Fruit fly (Drosophila melanogaster) whole organism, embryonic: ENCODE results near the gene CG8051.

Experiments
- Adf1 ChIP-seq: fragments of 200-800 bp; sonication (Bioruptor generic); IDR thresholded peaks from 2 replicates; pipeline ENCODE4 v1.3.6; 2022; ENCODE audit warnings: missing biosample characterization, missing genetic modification characterization
- Bteb2 ChIP-seq: fragments of 200-800 bp; sonication (Bioruptor generic); optimal IDR thresholded peaks from 2 replicates; lab custom pipeline; 2016; ENCODE audit warnings: missing biosample characterization, missing genetic modification characterization
- CG10147 ChIP-seq: fragments of 200-800 bp; sonication (Bioruptor generic); optimal IDR thresholded peaks from 2 replicates; lab custom pipeline; 2019; ENCODE audit warnings: missing biosample characterization, mild to moderate bottlenecking, missing genetic modification characterization, moderate library complexity
- CG10321 ChIP-seq: fragments of 200-800 bp; sonication (Bioruptor generic); IDR thresholded peaks from 2 replicates; pipeline ENCODE4 v1.3.6; 2022; ENCODE audit warnings: missing biosample characterization, missing genetic modification characterization
- CG10431 ChIP-seq: fragments of 200-800 bp; sonication (Bioruptor generic); optimal IDR thresholded peaks from 3 replicates; lab custom pipeline; 2018; ENCODE audit warnings: missing biosample characterization, mild to moderate bottlenecking, missing genetic modification characterization
- CG10565 ChIP-seq: fragments of 200-800 bp; sonication (Bioruptor generic); optimal IDR thresholded peaks from 3 replicates; lab custom pipeline; 2016; ENCODE audit warnings: missing biosample characterization, mild to moderate bottlenecking, missing genetic modification characterization
- CG10654 ChIP-seq: fragments of 200-800 bp; sonication (Bioruptor generic); optimal IDR thresholded peaks from 2 replicates; lab custom pipeline; 2016; ENCODE audit warnings: missing biosample characterization, missing genetic modification characterization
- CG11085 ChIP-seq: fragments of 200-800 bp; sonication (Bioruptor generic); IDR thresholded peaks from 2 replicates; pipeline ENCODE4 v1.3.6; 2022; ENCODE audit warnings: missing biosample characterization, missing genetic modification characterization
- CG11696 ChIP-seq: fragments of 200-800 bp; sonication (Bioruptor generic); IDR thresholded peaks from 2 replicates; pipeline ENCODE4 v1.3.6; 2022; ENCODE audit warnings: missing biosample characterization, missing genetic modification characterization
- CG13123 ChIP-seq: fragments of 200-800 bp; sonication (Bioruptor generic); optimal IDR thresholded peaks from 2 replicates; lab custom pipeline; 2016; ENCODE audit warnings: missing biosample characterization, missing genetic modification characterization
- CG13296 ChIP-seq: fragments of 200-800 bp; sonication (Bioruptor generic); optimal IDR thresholded peaks from 3 replicates; lab custom pipeline; 2018; ENCODE audit warnings: missing biosample characterization, mild to moderate bottlenecking, missing genetic modification characterization
- CG17361 ChIP-seq: fragments of 200-800 bp; sonication (Bioruptor generic); IDR thresholded peaks from 3 replicates; pipeline ENCODE4 v1.3.6; 2022; ENCODE audit warnings: missing biosample characterization, missing genetic modification characterization
- CG2678 ChIP-seq: fragments of 200-800 bp; sonication (Bioruptor generic); optimal IDR thresholded peaks from 3 replicates; lab custom pipeline; 2019; ENCODE audit warnings: missing biosample characterization, mild to moderate bottlenecking, missing genetic modification characterization, moderate library complexity
- CG2889 ChIP-seq: fragments of 200-800 bp; sonication (Bioruptor generic); IDR thresholded peaks from 3 replicates; pipeline ENCODE4 v1.3.6; 2022; ENCODE audit warnings: missing biosample characterization, missing genetic modification characterization
- CG3281 ChIP-seq: fragments of 200-800 bp; sonication (Bioruptor generic); optimal IDR thresholded peaks from 3 replicates; lab custom pipeline; 2017; ENCODE audit warnings: missing biosample characterization, mild to moderate bottlenecking, missing genetic modification characterization
- CG7839 ChIP-seq: fragments of 200-800 bp; sonication (Bioruptor generic); optimal IDR thresholded peaks from 3 replicates; lab custom pipeline; 2018; ENCODE audit warnings: missing biosample characterization, mild to moderate bottlenecking, missing genetic modification characterization, moderate library complexity
- CG8290 ChIP-seq, 3 experiments: fragments of 200-800 bp; sonication (Bioruptor generic); optimal IDR thresholded peaks; 2 replicates each; lab custom pipeline; 2016 to 2019; ENCODE audit warnings: missing biosample characterization in 3 of 3, missing genetic modification characterization in 3 of 3, mild to moderate bottlenecking in 2 of 3, moderate library complexity in 1 of 3
- Dbx ChIP-seq: fragments of 200-800 bp; sonication (Bioruptor generic); IDR thresholded peaks from 3 replicates; pipeline ENCODE4 v1.3.6; 2022; ENCODE audit warnings: missing biosample characterization, missing genetic modification characterization
- Deaf1 ChIP-seq: fragments of 200-800 bp; optimal IDR thresholded peaks from 3 replicates; lab custom pipeline; 2019; ENCODE audit warnings: missing biosample characterization, mild to moderate bottlenecking, missing genetic modification characterization, moderate library complexity
- Dek ChIP-seq: fragments of 200-800 bp; sonication (Bioruptor generic); optimal IDR thresholded peaks from 3 replicates; lab custom pipeline; 2019; ENCODE audit warnings: missing biosample characterization, mild to moderate bottlenecking, missing genetic modification characterization, moderate library complexity
- Dll ChIP-seq: fragments of 200-800 bp; sonication (Bioruptor generic); IDR thresholded peaks from 4 replicates; pipeline ENCODE4 v1.3.6; 2022; ENCODE audit warnings: missing biosample characterization, missing genetic modification characterization; ENCODE audit not compliant: partially characterized antibody
- Ets97D ChIP-seq: fragments of 200-800 bp; sonication (Bioruptor generic); optimal IDR thresholded peaks from 3 replicates; lab custom pipeline; 2016; ENCODE audit warnings: missing biosample characterization, missing genetic modification characterization
- Fer1 ChIP-seq: fragments of 200-800 bp; sonication (Bioruptor generic); optimal IDR thresholded peaks from 2 replicates; lab custom pipeline; 2017; ENCODE audit warnings: missing biosample characterization, mild to moderate bottlenecking, missing genetic modification characterization
- Gug ChIP-seq: fragments of 200-800 bp; sonication (Bioruptor generic); IDR thresholded peaks from 4 replicates; pipeline ENCODE4 v1.3.6; 2022; ENCODE audit warnings: missing biosample characterization, missing genetic modification characterization
- HLHmδ ChIP-seq: fragments of 200-800 bp; sonication (Bioruptor generic); optimal IDR thresholded peaks from 2 replicates; lab custom pipeline; 2018; ENCODE audit warnings: missing biosample characterization, mild to moderate bottlenecking, missing genetic modification characterization, moderate library complexity
- Pdp1 ChIP-seq, 2 experiments: fragments of 200-800 bp; sonication (Bioruptor generic); optimal IDR thresholded peaks; 3 replicates each; lab custom pipeline; 2016; ENCODE audit warnings: missing biosample characterization in 2 of 2, missing genetic modification characterization in 2 of 2, mild to moderate bottlenecking in 1 of 2, moderate library complexity in 1 of 2
- Ptx1 ChIP-seq: fragments of 200-800 bp; sonication (Bioruptor generic); IDR thresholded peaks from 2 replicates; pipeline ENCODE4 v1.3.6; 2022; ENCODE audit warnings: missing biosample characterization, missing genetic modification characterization
- ash1 ChIP-seq: fragments of 200-800 bp; sonication (Bioruptor generic); optimal IDR thresholded peaks from 2 replicates; lab custom pipeline; 2018; ENCODE audit warnings: missing biosample characterization, mild to moderate bottlenecking, missing genetic modification characterization
- bab2 ChIP-seq: fragments of 200-800 bp; sonication (Bioruptor generic); optimal IDR thresholded peaks from 2 replicates; lab custom pipeline; 2016; ENCODE audit warnings: missing biosample characterization, missing genetic modification characterization
- dan ChIP-seq: fragments of 200-800 bp; sonication (Bioruptor generic); IDR thresholded peaks from 2 replicates; pipeline ENCODE4 v1.3.6; 2022; ENCODE audit warnings: missing biosample characterization, missing genetic modification characterization
- dm ChIP-seq: fragments of 200-800 bp; sonication (Bioruptor generic); optimal IDR thresholded peaks from 3 replicates; lab custom pipeline; 2016; ENCODE audit warnings: missing biosample characterization, missing genetic modification characterization
- gcm ChIP-seq: fragments of 200-800 bp; sonication (Bioruptor generic); optimal IDR thresholded peaks from 2 replicates; lab custom pipeline; 2019; ENCODE audit warnings: missing biosample characterization, mild to moderate bottlenecking, missing genetic modification characterization, moderate library complexity
- gem ChIP-seq: fragments of 200-800 bp; sonication (Bioruptor generic); optimal IDR thresholded peaks from 2 replicates; lab custom pipeline; 2019; ENCODE audit warnings: missing biosample characterization, mild to moderate bottlenecking, missing genetic modification characterization, moderate library complexity
- kni ChIP-seq: fragments of 200-800 bp; sonication (Bioruptor generic); optimal IDR thresholded peaks from 3 replicates; lab custom pipeline; 2017; ENCODE audit warnings: mild to moderate bottlenecking, missing biosample characterization, missing genetic modification reagents, missing genetic modification characterization
- luna ChIP-seq: fragments of 200-800 bp; sonication (Bioruptor generic); optimal IDR thresholded peaks from 2 replicates; lab custom pipeline; 2016; ENCODE audit warnings: missing biosample characterization, missing genetic modification characterization
- mld ChIP-seq: fragments of 200-800 bp; sonication (Bioruptor generic); IDR thresholded peaks from 3 replicates; pipeline ENCODE4 v1.3.6; 2022; ENCODE audit warnings: missing biosample characterization, missing genetic modification characterization; ENCODE audit not compliant: partially characterized antibody
- nerfin-1 ChIP-seq: fragments of 200-800 bp; sonication (Bioruptor generic); optimal IDR thresholded peaks from 3 replicates; lab custom pipeline; 2019; ENCODE audit warnings: missing biosample characterization, mild to moderate bottlenecking, missing genetic modification characterization, moderate library complexity
- otp ChIP-seq: fragments of 200-800 bp; sonication (Bioruptor generic); IDR thresholded peaks from 3 replicates; pipeline ENCODE4, ENCODE4 v1.3.6; 2022; ENCODE audit warnings: missing biosample characterization, missing genetic modification characterization
- pho ChIP-seq: fragments of 200-800 bp; sonication (Bioruptor generic); optimal IDR thresholded peaks from 2 replicates; lab custom pipeline; 2016; ENCODE audit warnings: missing biosample characterization, missing genetic modification characterization
- row ChIP-seq: fragments of 200-800 bp; sonication (Bioruptor generic); IDR thresholded peaks from 3 replicates; pipeline ENCODE4 v1.3.6; 2022; ENCODE audit warnings: missing biosample characterization, missing genetic modification characterization
- schlank ChIP-seq: fragments of 200-800 bp; sonication (Bioruptor generic); optimal IDR thresholded peaks from 2 replicates; lab custom pipeline; 2018; ENCODE audit warnings: missing biosample characterization, mild to moderate bottlenecking, missing genetic modification characterization
- sens-2 ChIP-seq: fragments of 200-800 bp; sonication (Bioruptor generic); IDR thresholded peaks from 2 replicates; pipeline ENCODE4 v1.3.6; 2022; ENCODE audit warnings: missing biosample characterization, missing genetic modification characterization
- sna ChIP-seq: fragments of 200-800 bp; sonication (Bioruptor generic); IDR thresholded peaks from 2 replicates; pipeline ENCODE4 v1.3.6; 2022; ENCODE audit warnings: missing biosample characterization, missing genetic modification characterization; ENCODE audit not compliant: partially characterized antibody
- toy ChIP-seq: fragments of 200-800 bp; sonication (Bioruptor generic); IDR thresholded peaks from 2 replicates; pipeline ENCODE4 v1.3.6; 2022; ENCODE audit warnings: missing biosample characterization, missing genetic modification characterization
- unpg ChIP-seq: fragments of 200-800 bp; sonication (Bioruptor generic); optimal IDR thresholded peaks from 3 replicates; lab custom pipeline; 2018; ENCODE audit warnings: missing biosample characterization, mild to moderate bottlenecking, missing genetic modification characterization, moderate library complexity
- vnd ChIP-seq: fragments of 200-800 bp; sonication (Bioruptor generic); IDR thresholded peaks from 3 replicates; pipeline ENCODE4 v1.3.6; 2022; ENCODE audit warnings: missing biosample characterization, missing genetic modification characterization; ENCODE audit not compliant: partially characterized antibody
- vvl ChIP-seq: fragments of 200-800 bp; sonication (Bioruptor generic); IDR thresholded peaks from 2 replicates; pipeline ENCODE4 v1.3.6; 2022; ENCODE audit warnings: missing biosample characterization, missing genetic modification characterization
- wdn ChIP-seq: fragments of 200-800 bp; sonication (Bioruptor generic); IDR thresholded peaks from 2 replicates; pipeline ENCODE4 v1.3.6; 2022; ENCODE audit warnings: missing biosample characterization, missing genetic modification characterization

The CG8051 gene

DNA sequence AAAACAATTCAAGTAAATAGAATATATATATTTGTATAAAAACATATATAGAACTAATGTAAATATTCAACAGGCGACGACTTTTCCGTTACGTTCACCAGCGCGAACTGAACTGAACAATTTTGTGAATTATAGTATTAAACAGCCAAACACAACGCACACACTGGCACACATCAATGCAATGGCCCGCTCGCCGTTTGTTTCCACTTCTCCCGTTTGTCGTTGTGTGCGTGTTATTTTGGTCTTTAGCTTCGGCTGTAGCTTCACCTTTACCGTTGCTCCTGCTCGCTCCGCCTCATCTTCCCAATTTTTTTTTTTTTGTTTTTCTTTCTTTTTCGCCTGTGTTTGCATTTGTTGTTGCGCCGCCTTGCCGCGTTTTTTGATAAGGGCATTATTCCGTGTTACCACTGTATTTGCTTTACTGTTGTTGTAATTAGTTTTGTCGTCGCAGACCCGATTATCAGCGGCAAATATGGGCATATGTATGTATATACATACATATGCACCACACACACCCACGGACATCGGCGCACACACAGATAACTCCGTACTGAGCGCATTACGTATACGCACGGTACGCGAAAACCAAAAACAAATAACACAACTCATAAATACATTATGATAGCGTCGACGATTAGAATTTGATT, at the start of gene CG8051 (continued):
- TF ChIP-seq nerfin-1 (tag; lab: Kevin White, UChicago), result peak; percentile 16
- TF ChIP-seq Fer1 (GFP tag; lab: Kevin White, UChicago), result peak; percentile 34
- TF ChIP-seq Bteb2, result no peak
- TF ChIP-seq row (GFP tag; lab: Robert Waterston, UW), result peak; percentile 66

DNA sequence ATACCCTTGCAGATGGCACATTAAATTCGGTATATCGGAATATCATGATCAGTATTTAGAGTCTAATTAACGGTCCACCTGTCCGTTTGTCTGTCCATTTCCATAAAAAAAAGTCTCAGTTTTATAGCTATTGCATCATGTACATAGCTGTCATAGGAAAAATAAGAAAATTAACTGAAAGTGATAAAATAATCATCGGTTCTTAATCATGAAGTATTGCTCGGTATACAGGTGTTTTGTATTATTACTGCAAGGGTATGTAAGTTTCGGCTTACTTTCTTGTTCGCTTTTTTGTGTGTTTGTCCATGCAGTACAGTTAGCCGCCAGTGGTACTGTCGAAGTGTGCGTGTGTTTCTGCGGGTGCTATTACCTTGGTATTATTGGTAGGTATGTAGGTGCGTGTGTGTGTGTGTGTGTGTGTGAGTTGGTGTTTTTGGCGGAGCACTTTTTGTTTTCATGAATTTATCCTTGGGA, 46.9 kb upstream of the CG8051 start:
- TF ChIP-seq pho, result peak; percentile 32
- peak; percentile 35; the same call in 1 of the 2 replicates for TF ChIP-seq Ptx1
- peak; percentile 74 for TF ChIP-seq gem
- no peak for TF ChIP-seq sna
- TF ChIP-seq Ets97D (GFP tag; lab: Kevin White, UChicago), result no peak
- peak; percentile 76 for TF ChIP-seq CG17361 (GFP tag; lab: Robert Waterston, UW)
- peak; percentile 45 for TF ChIP-seq unpg (GFP tag; lab: Kevin White, UChicago)
- TF ChIP-seq schlank, result no peak
- no peak for TF ChIP-seq ash1 (GFP tag; lab: Kevin White, UChicago)
- no peak for TF ChIP-seq CG11696 (GFP tag; lab: Robert Waterston, UW)
- TF ChIP-seq wdn (GFP tag; lab: Robert Waterston, UW), result no peak
- peak; percentile 44 to 47 for TF ChIP-seq Pdp1 (GFP tag; optimal IDR thresholded peaks at IDR 0.05; lab: Kevin White, UChicago)
- peak; percentile 18 for TF ChIP-seq CG13296 (GFP tag; lab: Kevin White, UChicago)
- no peak for TF ChIP-seq vnd
- TF ChIP-seq CG8290 (GFP tag; optimal IDR thresholded peaks at IDR 0.05; lab: Kevin White, UChicago), result no peak
- TF ChIP-seq CG8290 (tag; optimal IDR thresholded peaks at IDR 0.05; lab: Kevin White, UChicago), result no peak
- TF ChIP-seq gcm, result peak; percentile 27
- no peak for TF ChIP-seq dm
- no peak for TF ChIP-seq otp (GFP tag; lab: Robert Waterston, UW)
- TF ChIP-seq Gug (GFP tag; lab: Robert Waterston, UW), result no peak
- no peak for TF ChIP-seq HLHmδ (GFP tag; lab: Kevin White, UChicago)
- no peak for TF ChIP-seq CG2889
- no peak; the same call in 1 of the 2 replicates for TF ChIP-seq vvl (GFP tag; lab: Robert Waterston, UW)
- no peak for TF ChIP-seq Dbx (GFP tag; lab: Robert Waterston, UW)
- TF ChIP-seq mld (GFP tag; lab: Robert Waterston, UW), result no peak
- TF ChIP-seq CG10321 (GFP tag; lab: Robert Waterston, UW), result no peak
- no peak for TF ChIP-seq CG13123 (GFP tag; lab: Kevin White, UChicago)
- peak; percentile 29 for TF ChIP-seq CG10147 (GFP tag; lab: Kevin White, UChicago)
- peak; percentile 38 for TF ChIP-seq Deaf1
- TF ChIP-seq bab2, result peak; percentile 19
- no peak for TF ChIP-seq Adf1 (GFP tag; lab: Robert Waterston, UW)
- TF ChIP-seq CG3281 (GFP tag; lab: Kevin White, UChicago), result peak; percentile 50
- peak; percentile 75 for TF ChIP-seq CG2678 (tag; lab: Kevin White, UChicago)
- no peak for TF ChIP-seq CG10431 (GFP tag; lab: Kevin White, UChicago)
- no peak for TF ChIP-seq sens-2
- peak; percentile 69 for TF ChIP-seq CG7839 (tag; lab: Kevin White, UChicago)
- no peak for TF ChIP-seq CG10654 (GFP tag; lab: Kevin White, UChicago)
- TF ChIP-seq kni (GFP tag; lab: Kevin White, UChicago), result peak; percentile 19
- no peak for TF ChIP-seq CG10565 (GFP tag; lab: Kevin White, UChicago)
- no peak for TF ChIP-seq luna (GFP tag; lab: Kevin White, UChicago)
- peak; percentile 18 for TF ChIP-seq Dek (tag; lab: Kevin White, UChicago)
- TF ChIP-seq CG11085 (GFP tag; lab: Robert Waterston, UW), result no peak
- TF ChIP-seq Dll (GFP tag; lab: Robert Waterston, UW), result no peak
- TF ChIP-seq dan (GFP tag; lab: Robert Waterston, UW), result no peak
- no peak for TF ChIP-seq toy (GFP tag; lab: Robert Waterston, UW)
